Fruit fly (Drosophila melanogaster) whole organism: Measurements from ENCODE around the gene CG5768.

Experiments
- CG8478 ChIP-seq: fragments of >200 bp; optimal IDR thresholded peaks from 2 replicates; lab custom pipeline; 2018; ENCODE audit warnings: inconsistent platforms
- psq ChIP-seq: fragments of >200 bp; optimal IDR thresholded peaks from 2 replicates; lab custom pipeline; 2017
- usp ChIP-seq: fragments of >200 bp; optimal IDR thresholded peaks from 2 replicates; lab custom pipeline; 2017; ENCODE audit warnings: missing biosample characterization, missing genetic modification characterization, mixed read lengths

DNA sequence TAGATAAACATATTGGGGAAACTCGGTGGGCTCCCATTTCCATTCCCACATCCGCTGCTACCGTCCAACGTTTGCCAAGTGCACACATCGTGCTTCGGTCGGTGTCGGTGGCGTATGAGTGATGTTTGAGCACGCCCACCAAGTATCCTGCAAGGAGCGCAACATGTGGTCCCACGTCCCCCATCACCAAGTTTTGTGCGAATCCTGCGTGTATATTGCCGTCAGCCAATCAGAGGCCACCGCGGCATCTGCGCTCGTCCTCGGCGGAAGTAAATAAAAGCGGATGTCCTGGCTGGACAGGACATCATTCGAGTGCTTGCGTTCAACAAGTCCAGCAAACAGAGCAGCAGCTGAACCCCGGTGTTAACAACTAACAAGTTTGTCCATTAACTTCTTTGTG is 48.9 kb downstream of the CG5768 start, which contains the start of gene Ms:
- TF ChIP-seq CG8478 (no peak), psq (lab: Kevin White, UChicago) (no peak), usp (no peak)
